Fruit fly (Drosophila melanogaster) whole organism: Measurements from ENCODE around the gene Tao.

ENCODE experiments used
- CG8478 ChIP-seq: fragments of >200 bp; optimal IDR thresholded peaks from 2 replicates; lab custom pipeline; 2018; ENCODE audit warnings: inconsistent platforms
- Dll ChIP-seq: fragments of >200 bp; optimal IDR thresholded peaks from 2 replicates; lab custom pipeline; 2017
- EcR ChIP-seq, 2 experiments: fragments of >200 bp; optimal IDR thresholded peaks; 2 replicates each; lab custom pipeline; 2017; ENCODE audit warnings: missing biosample characterization in 2 of 2, missing genetic modification characterization in 2 of 2, missing genetic modification reagents in 2 of 2
- pan ChIP-seq: fragments of >200 bp; optimal IDR thresholded peaks from 2 replicates; lab custom pipeline; 2017
- psq ChIP-seq: fragments of >200 bp; optimal IDR thresholded peaks from 2 replicates; lab custom pipeline; 2017
- usp ChIP-seq: fragments of >200 bp; optimal IDR thresholded peaks from 2 replicates; lab custom pipeline; 2017; ENCODE audit warnings: missing biosample characterization, missing genetic modification characterization, mixed read lengths

Gene Tao

DNA sequence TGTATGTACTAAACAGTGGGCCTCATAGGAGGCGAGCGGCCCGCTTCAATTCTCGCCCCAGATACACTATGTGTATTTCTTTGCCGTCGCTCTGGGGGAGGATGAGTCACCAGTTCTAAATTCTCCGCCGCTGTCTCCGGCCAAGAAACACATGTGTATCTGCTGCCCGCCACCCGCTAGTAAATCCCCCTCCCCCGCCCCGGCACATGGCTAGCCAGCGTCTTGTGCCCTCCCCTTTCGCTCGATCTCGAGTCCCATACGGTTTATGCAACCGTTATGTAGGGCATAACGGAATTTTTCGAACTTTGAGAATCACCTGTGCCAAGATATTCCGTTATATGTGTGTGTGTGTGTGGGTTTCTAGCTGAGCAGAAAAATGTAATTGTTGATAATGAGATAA is 26.3 kb upstream of the Tao start:
- TF ChIP-seq pan = no peak
- TF ChIP-seq Dll (lab: Kevin White, UChicago) = no peak
- TF ChIP-seq usp = no peak
- TF ChIP-seq psq (lab: Kevin White, UChicago) = no peak
- no peak for TF ChIP-seq EcR (GFP tag; optimal IDR thresholded peaks at IDR 0.05; lab: Kevin White, UChicago)
- TF ChIP-seq CG8478 (lab: Kevin White, UChicago) = no peak

DNA sequence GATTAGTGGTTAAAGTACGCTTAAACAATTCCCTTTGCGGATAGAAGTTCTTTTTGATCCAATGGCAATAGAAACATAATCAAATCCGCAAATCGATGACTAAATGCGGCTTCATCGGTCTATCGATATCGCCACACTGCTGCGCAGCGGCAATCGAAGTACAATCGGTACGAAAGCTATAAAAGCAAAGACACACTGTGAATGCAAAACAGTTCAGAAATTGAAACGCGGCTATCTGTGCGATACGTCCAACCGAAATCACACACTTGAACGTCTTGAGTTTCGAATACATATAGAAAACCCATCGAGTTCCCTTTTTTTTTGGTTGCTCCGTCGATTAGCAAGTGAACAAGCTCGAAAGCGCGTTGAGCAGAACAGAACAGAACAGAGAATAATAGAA is 25.4 kb upstream of the Tao start, which contains the start of gene CG14207:
Gene CG14207 (plus strand): TSS at position 203 of the 400 bp plus-strand sequence.
- TF ChIP-seq pan (no peak), psq (lab: Kevin White, UChicago) (no peak), usp (no peak), CG8478 (lab: Kevin White, UChicago) (no peak), EcR (GFP tag; optimal IDR thresholded peaks at IDR 0.05; lab: Kevin White, UChicago) (no peak), Dll (lab: Kevin White, UChicago) (no peak)

DNA sequence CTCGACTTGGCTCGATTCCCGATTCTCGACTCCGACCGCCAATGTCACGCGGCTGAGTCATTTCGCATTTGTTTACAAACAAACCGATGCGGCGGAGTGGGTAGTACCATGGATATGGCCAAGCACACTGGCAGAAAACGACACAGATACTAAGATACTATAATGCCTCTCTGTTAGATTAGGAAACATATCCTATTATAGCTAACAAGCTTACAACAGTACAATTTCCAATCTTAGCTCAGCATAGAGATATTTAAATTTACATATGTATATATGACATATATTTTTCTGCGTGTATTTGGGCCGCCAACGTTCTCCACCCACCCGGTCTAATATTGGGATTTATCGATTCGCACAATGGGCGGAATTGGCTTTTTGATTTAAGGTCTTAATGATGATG is 24.4 kb upstream of the Tao start:
- TF ChIP-seq usp = no peak
- TF ChIP-seq psq (lab: Kevin White, UChicago) = no peak
- no peak for TF ChIP-seq EcR (GFP tag; optimal IDR thresholded peaks at IDR 0.05; lab: Kevin White, UChicago)
- TF ChIP-seq pan = no peak
- no peak for TF ChIP-seq Dll (lab: Kevin White, UChicago)
- no peak for TF ChIP-seq CG8478 (lab: Kevin White, UChicago)

DNA sequence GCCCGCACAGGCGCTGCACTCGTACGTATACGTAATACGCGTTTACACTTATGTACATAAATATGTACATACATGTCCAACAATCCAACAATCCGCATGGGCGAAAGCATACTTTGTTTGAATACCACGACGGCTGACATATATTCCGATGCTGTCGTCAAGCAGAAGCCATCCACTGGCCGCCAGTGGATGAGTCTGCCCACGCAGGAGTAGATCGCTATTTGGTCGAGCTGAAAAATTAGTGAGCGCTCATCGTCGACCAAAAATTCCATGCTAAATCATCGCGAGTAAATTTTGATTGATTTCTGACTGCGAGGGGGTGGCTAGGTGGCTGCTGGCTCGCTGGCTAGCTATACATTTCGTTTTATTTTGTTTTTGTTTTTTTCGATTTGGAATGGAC is 22.9 kb upstream of the Tao start:
- TF ChIP-seq psq (lab: Kevin White, UChicago) (no peak), EcR (GFP tag; optimal IDR thresholded peaks at IDR 0.05; lab: Kevin White, UChicago) (no peak), usp (no peak), pan (no peak), Dll (lab: Kevin White, UChicago) (no peak), CG8478 (lab: Kevin White, UChicago) (no peak)

DNA sequence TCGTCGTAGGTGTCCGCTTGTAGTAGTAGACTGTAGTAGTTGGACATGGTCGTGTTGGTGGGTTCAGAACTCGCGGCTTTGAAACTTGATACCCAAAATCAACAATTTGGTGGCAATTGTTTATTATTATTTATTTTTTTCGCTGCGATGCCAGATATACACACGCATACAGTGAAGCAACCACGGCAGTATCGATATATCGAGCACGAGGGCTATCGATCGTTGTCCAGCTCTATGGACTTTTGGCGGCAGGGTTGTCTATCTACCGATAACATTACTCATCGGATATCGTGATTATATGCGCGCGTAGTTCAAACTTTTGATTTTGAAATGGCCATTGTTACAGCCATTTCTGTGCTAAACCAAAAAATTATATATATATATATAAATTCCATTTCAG is 22.0 kb upstream of the Tao start, which contains the start of gene CG14220:
Gene CG14220 (minus strand): TSS at position 208 of the 400 bp plus-strand sequence.
- TF ChIP-seq psq (lab: Kevin White, UChicago) = no peak
- no peak for TF ChIP-seq usp
- TF ChIP-seq pan = no peak

DNA sequence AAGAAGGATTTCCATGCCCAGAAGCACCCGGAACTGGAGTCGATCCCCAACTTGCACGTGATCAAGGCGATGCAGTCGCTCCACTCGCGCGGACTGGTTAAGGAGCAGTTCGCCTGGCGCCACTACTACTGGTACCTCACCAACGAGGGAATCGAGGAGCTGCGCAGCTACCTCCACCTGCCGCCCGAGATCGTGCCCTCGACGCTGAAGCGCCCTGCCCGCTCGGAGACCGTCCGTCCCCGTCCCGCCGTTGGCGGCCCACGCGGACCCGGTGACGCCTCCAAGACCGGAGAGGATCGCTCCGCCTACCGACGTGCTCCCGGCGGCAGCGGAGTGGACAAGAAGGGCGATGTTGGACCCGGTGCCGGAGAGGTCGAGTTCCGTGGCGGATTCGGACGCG is 18.9 kb upstream of the Tao start:
- TF ChIP-seq Dll (lab: Kevin White, UChicago) = no peak
- no peak for TF ChIP-seq psq (lab: Kevin White, UChicago)
- no peak for TF ChIP-seq EcR (GFP tag; optimal IDR thresholded peaks at IDR 0.05; lab: Kevin White, UChicago)
- TF ChIP-seq CG8478 (lab: Kevin White, UChicago) = no peak
- TF ChIP-seq usp = no peak
- no peak for TF ChIP-seq pan

DNA sequence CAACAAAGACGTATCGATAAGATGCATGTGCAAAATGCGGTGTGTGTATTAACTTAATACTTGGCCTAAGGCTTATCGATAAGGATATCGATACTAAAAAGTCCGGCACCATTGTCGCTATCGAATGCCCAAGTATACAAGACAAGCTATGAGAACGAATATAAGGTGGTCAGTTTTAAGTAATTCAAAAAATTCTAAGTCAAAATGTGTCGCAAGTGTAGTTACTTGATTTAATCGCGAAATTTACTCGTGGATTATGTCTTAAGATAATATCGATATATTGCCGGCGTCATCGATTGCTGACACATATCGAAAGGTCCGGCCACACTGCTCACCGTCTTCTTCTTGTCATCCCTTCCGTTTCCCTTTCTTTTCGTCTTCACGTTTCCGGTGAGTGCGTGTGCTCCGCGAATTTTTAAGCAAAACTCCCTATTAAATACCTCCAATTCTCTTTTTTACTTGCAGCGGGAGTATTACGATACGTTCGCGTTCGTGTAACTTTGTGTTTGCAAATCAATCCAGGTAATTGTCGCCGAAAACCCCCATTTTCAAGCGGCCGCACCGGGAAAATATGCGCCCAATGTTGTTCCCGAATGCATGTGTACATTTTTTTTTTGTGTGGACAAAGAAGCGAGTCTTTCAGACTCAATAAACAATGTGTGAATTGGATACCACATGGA is 18.2 kb upstream of the Tao start, which contains the start of gene RpS10b:
Gene RpS10b (plus strand): TSS at position 348 of the 680 bp plus-strand sequence.
- TF ChIP-seq EcR (GFP tag; optimal IDR thresholded peaks at IDR 0.05; lab: Kevin White, UChicago) (no peak), pan (no peak), psq (lab: Kevin White, UChicago) (no peak), usp (no peak), CG8478 (lab: Kevin White, UChicago) (no peak), Dll (lab: Kevin White, UChicago) (no peak)

DNA sequence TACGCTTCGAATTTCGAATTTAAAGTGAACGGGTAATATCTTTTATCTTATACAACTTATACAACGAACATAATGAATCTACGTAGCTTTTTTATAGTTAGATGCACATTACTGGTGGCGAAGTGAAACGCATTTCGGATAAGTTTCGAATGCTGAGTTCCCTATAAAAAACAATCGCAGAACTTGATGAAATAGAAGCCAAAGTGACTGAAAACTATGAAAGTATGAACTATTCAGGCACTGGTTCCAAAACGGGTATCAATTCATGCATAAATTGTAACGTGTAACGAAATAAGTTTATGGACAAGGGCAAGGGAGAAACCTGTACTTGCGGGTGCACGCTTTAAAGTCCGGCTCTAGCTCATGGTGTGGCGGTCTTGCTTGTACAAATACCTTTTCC is 16.3 kb upstream of the Tao start:
- no peak for TF ChIP-seq CG8478 (lab: Kevin White, UChicago)
- TF ChIP-seq usp = no peak
- no peak for TF ChIP-seq psq (lab: Kevin White, UChicago)
- TF ChIP-seq Dll (lab: Kevin White, UChicago) = no peak
- no peak for TF ChIP-seq EcR (GFP tag; optimal IDR thresholded peaks at IDR 0.05; lab: Kevin White, UChicago)
- TF ChIP-seq pan = no peak

DNA sequence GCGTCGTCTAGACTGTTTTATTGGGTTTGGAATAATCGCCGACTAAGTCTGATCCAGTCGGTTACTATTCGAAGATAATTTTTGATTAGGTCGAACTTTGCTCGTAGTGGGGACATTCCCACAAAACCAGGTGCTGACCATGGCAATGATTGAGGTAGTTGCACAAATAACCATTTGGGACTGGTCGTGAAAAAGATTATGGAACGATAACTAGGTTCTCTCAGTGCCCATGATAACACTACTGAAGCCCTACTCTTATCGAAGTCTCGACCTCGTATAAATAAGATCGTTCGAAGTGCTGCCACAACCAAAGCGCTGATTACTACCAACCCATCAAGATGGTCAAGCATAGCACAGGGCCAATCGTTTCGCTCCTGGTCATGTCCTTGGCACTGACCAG is 12.7 kb upstream of the Tao start, which contains the start of gene CG14205:
Gene CG14205 (plus strand): TSS at position 301 of the 400 bp plus-strand sequence.
- no peak for TF ChIP-seq CG8478 (lab: Kevin White, UChicago)
- TF ChIP-seq usp = no peak
- TF ChIP-seq EcR (GFP tag; optimal IDR thresholded peaks at IDR 0.05; lab: Kevin White, UChicago) = no peak
- TF ChIP-seq Dll (lab: Kevin White, UChicago) = no peak
- no peak for TF ChIP-seq pan
- no peak for TF ChIP-seq psq (lab: Kevin White, UChicago)

DNA sequence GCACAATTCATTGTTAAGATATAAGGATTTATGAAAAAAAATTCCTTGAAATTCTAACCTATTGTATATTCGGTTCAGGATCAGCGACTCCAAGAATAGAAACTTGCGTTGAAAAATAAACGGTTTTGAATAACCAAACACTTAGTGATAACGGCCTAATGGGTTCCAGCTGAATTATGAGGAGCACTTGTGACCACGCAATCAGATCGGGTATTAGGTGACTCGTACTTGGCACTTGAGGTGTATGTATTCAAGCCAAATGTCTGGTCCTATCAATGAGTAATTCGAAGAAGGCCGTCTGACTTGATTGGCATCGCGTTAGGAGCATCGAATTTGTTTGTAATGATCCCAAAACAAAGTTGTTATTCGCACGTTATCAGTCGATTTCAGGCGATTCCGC is 11.0 kb upstream of the Tao start:
- TF ChIP-seq EcR (GFP tag; optimal IDR thresholded peaks at IDR 0.05; lab: Kevin White, UChicago) = no peak
- no peak for TF ChIP-seq CG8478 (lab: Kevin White, UChicago)
- no peak for TF ChIP-seq Dll (lab: Kevin White, UChicago)
- TF ChIP-seq pan = no peak
- TF ChIP-seq psq (lab: Kevin White, UChicago) = no peak
- no peak for TF ChIP-seq usp

DNA sequence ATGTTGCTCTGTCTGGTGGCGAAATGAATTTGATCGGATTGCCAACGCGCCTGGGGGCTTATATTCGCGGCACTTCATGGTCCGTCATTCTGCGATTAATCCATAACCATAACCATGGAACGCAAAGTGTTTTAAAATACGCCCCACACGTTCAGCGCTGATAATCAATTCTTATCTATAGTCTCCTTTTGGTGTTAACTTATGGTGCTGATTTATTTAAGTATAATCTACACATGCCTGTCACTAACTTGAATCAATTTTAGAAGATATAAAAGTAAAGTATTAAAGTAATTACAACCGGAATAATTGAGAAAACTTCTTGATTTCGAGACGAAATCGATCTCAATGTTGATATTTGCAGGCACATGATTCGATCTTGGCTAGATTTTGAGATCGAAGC is 10.5 kb upstream of the Tao start, which contains the start of gene CG14219:
Gene CG14219 (minus strand): TSS at position 101 of the 400 bp plus-strand sequence.
- TF ChIP-seq pan = no peak
- TF ChIP-seq EcR (GFP tag; optimal IDR thresholded peaks at IDR 0.05; lab: Kevin White, UChicago) = no peak
- TF ChIP-seq usp = no peak
- no peak for TF ChIP-seq Dll (lab: Kevin White, UChicago)
- TF ChIP-seq CG8478 (lab: Kevin White, UChicago) = no peak
- TF ChIP-seq psq (lab: Kevin White, UChicago) = no peak

DNA sequence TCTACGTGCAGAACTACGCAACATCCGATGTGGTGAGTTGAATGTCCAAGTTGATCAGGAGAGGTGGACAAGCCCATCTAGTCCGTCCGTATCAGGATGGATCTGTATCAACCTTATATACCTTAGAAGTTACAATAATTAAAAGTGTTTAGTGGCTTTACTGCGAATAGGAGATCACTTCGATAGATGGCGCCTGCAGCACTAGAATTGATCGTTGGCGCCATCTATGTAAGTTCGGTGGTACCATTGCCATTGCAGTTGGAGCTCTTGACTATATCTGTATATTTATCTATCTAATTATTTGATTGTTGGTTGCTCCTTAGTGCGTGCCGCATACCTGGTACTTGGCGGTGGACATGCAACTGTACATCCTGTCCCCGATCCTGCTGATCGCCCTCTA is 5.5 kb upstream of the Tao start:
- TF ChIP-seq usp (no peak), pan (no peak)

DNA sequence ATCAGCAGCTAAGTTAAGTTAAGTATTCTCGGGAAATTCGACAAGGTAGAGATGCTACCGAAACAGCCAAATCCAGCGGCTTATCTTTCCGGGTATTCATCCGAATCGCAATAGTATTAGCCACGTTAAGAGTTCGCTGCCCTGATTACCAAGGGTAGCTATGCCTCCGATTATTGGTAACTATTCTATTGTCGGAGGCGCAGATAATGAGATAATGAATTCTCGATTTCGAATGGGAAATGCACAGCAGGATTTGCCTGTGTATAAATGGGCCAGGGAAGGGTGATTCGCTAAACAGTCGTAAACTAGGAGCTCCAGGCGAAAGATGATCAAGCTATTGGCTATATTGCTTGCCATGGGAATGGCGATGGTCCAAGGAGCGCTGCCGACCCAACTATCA is 3.7 kb upstream of the Tao start, which contains the start of gene CG14204:
Gene CG14204 (plus strand): TSS at position 301 of the 400 bp plus-strand sequence.
- TF ChIP-seq psq (lab: Kevin White, UChicago) (no peak), pan (no peak), EcR (GFP tag; optimal IDR thresholded peaks at IDR 0.05; lab: Kevin White, UChicago) (no peak), Dll (lab: Kevin White, UChicago) (no peak), usp (no peak), CG8478 (lab: Kevin White, UChicago) (no peak)
